Worm (Caenorhabditis elegans) whole organism, L2 larva: ENCODE results near the gene sre-3.

ENCODE experiments used
- C34F6.9 ChIP-seq: fragments of 150-350 bp; optimal IDR thresholded peaks from 2 replicates; lab custom pipeline; 2014; ENCODE audit warnings: missing biosample characterization, missing genetic modification characterization
- F13H6.1 ChIP-seq: sonication (generic microtip); optimal IDR thresholded peaks from 2 replicates; lab custom pipeline; 2016; ENCODE audit warnings: missing genetic modification characterization, missing compliant biosample characterization
- Y55F3AM.14 ChIP-seq: fragments of 200-800 bp; sonication (Bioruptor generic); optimal IDR thresholded peaks from 2 replicates; lab custom pipeline; 2018; ENCODE audit warnings: mild to moderate bottlenecking, missing genetic modification characterization, missing compliant biosample characterization
- aly-2 ChIP-seq: fragments of 150-350 bp; optimal IDR thresholded peaks from 2 replicates; lab custom pipeline; 2014; ENCODE audit warnings: missing biosample characterization, missing genetic modification characterization
- ama-1 ChIP-seq: fragments of 150-350 bp; optimal IDR thresholded peaks from 2 replicates; lab custom pipeline; 2018; ENCODE audit warnings: inconsistent platforms
- blmp-1 ChIP-seq: sonication (generic microtip); optimal IDR thresholded peaks from 2 replicates; lab custom pipeline; 2017; ENCODE audit warnings: missing genetic modification characterization, mild to moderate bottlenecking, missing compliant biosample characterization, antibody characterized with exemption, moderate library complexity; ENCODE audit not compliant: insufficient read depth
- ceh-16 ChIP-seq: fragments of 150-350 bp; optimal IDR thresholded peaks from 2 replicates; lab custom pipeline; 2014; ENCODE audit warnings: missing biosample characterization, missing genetic modification characterization
- ceh-82 ChIP-seq: fragments of 150-350 bp; optimal IDR thresholded peaks from 2 replicates; lab custom pipeline; 2014; ENCODE audit warnings: missing biosample characterization, missing genetic modification characterization
- crh-2 ChIP-seq: sonication (generic microtip); optimal IDR thresholded peaks from 2 replicates; lab custom pipeline; 2017; ENCODE audit warnings: missing biosample characterization, missing genetic modification characterization
- egl-27 ChIP-seq: sonication (generic microtip); optimal IDR thresholded peaks from 3 replicates; lab custom pipeline; 2017; ENCODE audit warnings: missing biosample characterization, missing genetic modification reagents, missing genetic modification characterization
- elt-1 ChIP-seq: fragments of 150-350 bp; optimal IDR thresholded peaks from 2 replicates; lab custom pipeline; 2014; ENCODE audit warnings: missing biosample characterization, missing genetic modification characterization
- fos-1 ChIP-seq: fragments of 150-350 bp; optimal IDR thresholded peaks from 2 replicates; lab custom pipeline; 2014; ENCODE audit warnings: missing biosample characterization, missing genetic modification characterization
- gmeb-1 ChIP-seq: fragments of 150-350 bp; optimal IDR thresholded peaks from 2 replicates; lab custom pipeline; 2014; ENCODE audit warnings: missing biosample characterization, missing genetic modification characterization
- lin-13 ChIP-seq: fragments of 150-350 bp; optimal IDR thresholded peaks from 2 replicates; lab custom pipeline; 2014; ENCODE audit warnings: missing biosample characterization, missing genetic modification reagents, missing genetic modification characterization
- lin-39 ChIP-seq: fragments of 150-350 bp; optimal IDR thresholded peaks from 2 replicates; lab custom pipeline; 2014; ENCODE audit warnings: missing biosample characterization, missing genetic modification reagents, missing genetic modification characterization
- lsy-2 ChIP-seq, 2 experiments: fragments of 150-350 bp in 1 of 2; sonication (generic microtip) in 1 of 2; optimal IDR thresholded peaks; 2 replicates each; lab custom pipeline; 2014 to 2017; ENCODE audit warnings: missing biosample characterization in 2 of 2, missing genetic modification characterization in 2 of 2
- mbf-1 ChIP-seq: sonication (generic microtip); optimal IDR thresholded peaks from 2 replicates; lab custom pipeline; 2017; ENCODE audit warnings: missing biosample characterization, missing genetic modification characterization
- mdl-1 ChIP-seq, 2 experiments: fragments of 150-350 bp in 1 of 2; sonication (generic microtip) in 1 of 2; optimal IDR thresholded peaks; 2 replicates each; lab custom pipeline; 2017; ENCODE audit warnings: missing biosample characterization in 2 of 2, missing genetic modification characterization in 2 of 2
- nhr-10 ChIP-seq: sonication (generic microtip); optimal IDR thresholded peaks from 2 replicates; lab custom pipeline; 2017; ENCODE audit warnings: missing biosample characterization, missing genetic modification characterization
- nhr-11 ChIP-seq: fragments of 150-350 bp; optimal IDR thresholded peaks from 2 replicates; lab custom pipeline; 2014; ENCODE audit warnings: missing biosample characterization, missing genetic modification characterization
- nhr-12 ChIP-seq: fragments of 150-350 bp; optimal IDR thresholded peaks from 2 replicates; lab custom pipeline; 2014; ENCODE audit warnings: missing biosample characterization, missing genetic modification characterization
- nhr-129 ChIP-seq: fragments of 150-350 bp; optimal IDR thresholded peaks from 2 replicates; lab custom pipeline; 2014; ENCODE audit warnings: missing biosample characterization, missing genetic modification characterization
- nhr-21 ChIP-seq: fragments of 150-350 bp; optimal IDR thresholded peaks from 2 replicates; lab custom pipeline; 2014; ENCODE audit warnings: missing biosample characterization, missing genetic modification characterization
- nhr-23 ChIP-seq: fragments of 150-350 bp; optimal IDR thresholded peaks from 2 replicates; lab custom pipeline; 2014; ENCODE audit warnings: missing biosample characterization, missing genetic modification reagents, missing genetic modification characterization
- nhr-237 ChIP-seq: fragments of 150-350 bp; optimal IDR thresholded peaks from 2 replicates; lab custom pipeline; 2014; ENCODE audit warnings: missing biosample characterization, missing genetic modification characterization
- nhr-25 ChIP-seq: fragments of 150-350 bp; sonication (generic microtip); optimal IDR thresholded peaks from 3 replicates; lab custom pipeline; 2014; ENCODE audit warnings: missing biosample characterization, missing genetic modification characterization
- nhr-6 ChIP-seq: fragments of 150-350 bp; optimal IDR thresholded peaks from 2 replicates; lab custom pipeline; 2014; ENCODE audit warnings: missing biosample characterization, missing genetic modification characterization
- nhr-77 ChIP-seq: fragments of 150-350 bp; optimal IDR thresholded peaks from 2 replicates; lab custom pipeline; 2014; ENCODE audit warnings: missing biosample characterization, missing genetic modification characterization
- peb-1 ChIP-seq: fragments of 150-350 bp; optimal IDR thresholded peaks from 2 replicates; lab custom pipeline; 2014; ENCODE audit warnings: missing biosample characterization, missing genetic modification characterization
- sem-4 ChIP-seq: fragments of 150-350 bp; optimal IDR thresholded peaks from 2 replicates; lab custom pipeline; 2014; ENCODE audit warnings: missing biosample characterization, missing genetic modification reagents, missing genetic modification characterization
- sma-3 ChIP-seq: sonication (generic microtip); optimal IDR thresholded peaks from 2 replicates; lab custom pipeline; 2016; ENCODE audit warnings: missing genetic modification reagents, missing genetic modification characterization, missing compliant biosample characterization
- sma-9 ChIP-seq, 2 experiments: fragments of 150-350 bp in 1 of 2; sonication (generic microtip) in 1 of 2; optimal IDR thresholded peaks; 2 replicates each; lab custom pipeline; 2014 to 2016; ENCODE audit warnings: missing genetic modification characterization in 2 of 2, mild to moderate bottlenecking in 1 of 2, missing biosample characterization in 1 of 2, missing compliant biosample characterization in 1 of 2, missing genetic modification reagents in 1 of 2, moderate library complexity in 1 of 2
- snpc-4 ChIP-seq: fragments of 150-350 bp; optimal IDR thresholded peaks from 2 replicates; lab custom pipeline; 2014; ENCODE audit warnings: missing biosample characterization, missing genetic modification characterization
- unc-39 ChIP-seq: fragments of 150-350 bp; optimal IDR thresholded peaks from 2 replicates; lab custom pipeline; 2014; ENCODE audit warnings: missing biosample characterization, missing genetic modification characterization
- unc-62 ChIP-seq: fragments of 150-350 bp; optimal IDR thresholded peaks from 2 replicates; lab custom pipeline; 2014; ENCODE audit warnings: missing biosample characterization, missing genetic modification reagents, missing genetic modification characterization
- ztf-1 ChIP-seq: fragments of 200-800 bp; sonication (Bioruptor generic); conservative IDR thresholded peaks from 2 replicates; pipeline ENCODE4 v1.3.6; 2022; ENCODE audit warnings: missing genetic modification characterization, missing compliant biosample characterization
- ztf-11 ChIP-seq: sonication (generic microtip); optimal IDR thresholded peaks from 2 replicates; lab custom pipeline; 2017; ENCODE audit warnings: missing biosample characterization, missing genetic modification characterization
- ztf-4 ChIP-seq: fragments of 150-350 bp; optimal IDR thresholded peaks from 2 replicates; lab custom pipeline; 2014; ENCODE audit warnings: missing biosample characterization, missing genetic modification characterization

sre-3 gene

ce11 chrII:7338995-7339394 is 46.5 kb upstream of the sre-3 start, which contains the start of gene nhr-21:
Gene nhr-21, plus strand, starts transcription at chrII:7339229.
- TF ChIP-seq elt-1 (tag; lab: Kevin White, UChicago): no peak
- TF ChIP-seq lsy-2 (tag; optimal IDR thresholded peaks at IDR 0.05; lab: Kevin White, UChicago): peak in 1 of 2 experiments; percentile 56
- TF ChIP-seq ztf-1: no peak
- peak; percentile 4 for TF ChIP-seq egl-27 (tag; lab: Kevin White, UChicago)
- TF ChIP-seq nhr-10 (tag; lab: Kevin White, UChicago): no peak
- no peak for TF ChIP-seq ceh-16 (tag; lab: Kevin White, UChicago)
- no peak for TF ChIP-seq lin-39 (tag; lab: Kevin White, UChicago)
- TF ChIP-seq sma-9 (GFP tag; optimal IDR thresholded peaks at IDR 0.05; lab: Kevin White, UChicago): peak; percentile 88
- TF ChIP-seq sma-9 (tag; optimal IDR thresholded peaks at IDR 0.05; lab: Kevin White, UChicago): no peak
- TF ChIP-seq nhr-25 (tag; lab: Kevin White, UChicago): peak; percentile 34
- peak; percentile 84 for TF ChIP-seq blmp-1 (tag; lab: Kevin White, UChicago)
- TF ChIP-seq peb-1 (tag; lab: Kevin White, UChicago): no peak
- peak in 1 of 2 experiments; percentile 16 for TF ChIP-seq mdl-1 (tag; optimal IDR thresholded peaks at IDR 0.05; lab: Kevin White, UChicago)
- TF ChIP-seq aly-2 (tag; lab: Kevin White, UChicago): no peak
- TF ChIP-seq nhr-129 (tag; lab: Kevin White, UChicago): peak; percentile 67
- TF ChIP-seq ceh-82 (tag; lab: Kevin White, UChicago): no peak
- TF ChIP-seq C34F6.9 (tag; lab: Kevin White, UChicago): no peak
- TF ChIP-seq nhr-21 (tag; lab: Kevin White, UChicago): no peak
- TF ChIP-seq gmeb-1: no peak
- TF ChIP-seq sma-3 (GFP tag; lab: Kevin White, UChicago): peak; percentile 16
- peak; percentile 65 for TF ChIP-seq crh-2 (tag; lab: Kevin White, UChicago)
- no peak for TF ChIP-seq unc-39 (tag; lab: Kevin White, UChicago)
- TF ChIP-seq nhr-237 (tag; lab: Kevin White, UChicago): no peak
- peak; percentile 49 for TF ChIP-seq ztf-4 (tag; lab: Kevin White, UChicago)
- TF ChIP-seq sem-4: peak; percentile 37
- TF ChIP-seq nhr-12 (tag; lab: Kevin White, UChicago): no peak
- no peak for TF ChIP-seq fos-1 (tag; lab: Kevin White, UChicago)
- TF ChIP-seq nhr-6 (tag; lab: Kevin White, UChicago): peak; percentile 70
- TF ChIP-seq unc-62 (GFP tag; lab: Kevin White, UChicago): no peak
- no peak for TF ChIP-seq mbf-1 (tag; lab: Kevin White, UChicago)

DNA sequence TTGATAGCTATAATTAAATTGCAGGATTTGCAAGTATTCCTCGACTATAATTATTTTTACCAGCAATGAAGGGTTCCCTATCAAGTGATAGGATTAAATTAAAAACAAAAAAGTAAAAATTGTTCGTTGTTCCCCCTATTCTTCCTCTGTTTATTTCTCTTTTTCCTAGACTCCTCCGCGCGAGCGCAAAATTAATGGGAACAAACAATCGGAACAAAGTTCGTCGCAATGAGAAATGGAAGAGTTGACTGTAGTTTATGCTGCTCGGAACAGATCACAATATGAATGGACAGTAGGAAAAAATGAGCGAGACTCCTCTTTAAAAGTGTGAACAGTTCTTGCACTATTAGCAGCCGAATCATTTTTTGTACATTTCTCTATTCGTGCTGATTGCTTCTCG is 44.8 kb upstream of the sre-3 start:
- TF ChIP-seq mdl-1 (tag; optimal IDR thresholded peaks at IDR 0.05; lab: Kevin White, UChicago) (no peak), lin-13 (GFP tag; lab: Kevin White, UChicago) (no peak), snpc-4 (no peak), egl-27 (tag; lab: Kevin White, UChicago) (no peak), ztf-11 (tag; lab: Kevin White, UChicago) (no peak), ceh-82 (tag; lab: Kevin White, UChicago) (no peak), unc-39 (tag; lab: Kevin White, UChicago) (no peak), aly-2 (tag; lab: Kevin White, UChicago) (no peak), C34F6.9 (tag; lab: Kevin White, UChicago) (no peak), crh-2 (tag; lab: Kevin White, UChicago) (no peak)
- TF ChIP-seq, all 48 proteins: peak for 0

DNA sequence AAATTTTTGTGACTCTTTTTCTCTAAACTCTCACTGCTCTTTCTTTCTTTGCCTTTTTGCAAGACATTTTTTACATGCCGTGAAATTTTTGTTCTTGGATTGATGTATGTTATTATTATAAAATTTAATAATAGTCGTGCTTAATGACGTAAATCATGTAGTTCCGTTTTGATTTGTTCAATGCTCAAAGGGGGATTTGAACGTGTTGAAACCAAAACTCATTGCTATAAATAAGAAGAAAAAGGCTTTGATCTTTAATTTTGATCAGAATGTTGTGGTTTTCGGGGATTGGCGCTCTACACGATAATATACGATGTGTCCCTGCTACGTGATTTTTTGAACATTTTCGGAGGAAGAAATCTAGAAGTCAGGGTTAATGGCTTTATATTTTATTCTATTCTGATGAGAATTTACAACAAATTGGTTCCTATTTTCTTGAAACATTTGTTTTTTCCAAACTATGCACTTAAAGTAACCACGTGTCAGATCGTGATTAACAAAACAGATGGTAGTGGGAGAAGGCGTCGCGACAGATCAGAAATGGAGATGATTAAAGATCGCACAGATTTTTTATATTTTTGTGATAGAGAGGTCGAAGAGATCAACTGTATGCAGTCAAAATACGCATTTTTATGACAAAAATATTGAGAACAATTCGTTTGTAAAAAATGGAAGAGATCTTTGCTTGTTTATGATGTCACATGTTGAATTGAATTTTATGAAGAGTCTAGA is 43.8 kb upstream of the sre-3 start:
- TF ChIP-seq fos-1 (tag; lab: Kevin White, UChicago): no peak
- peak; percentile 10 for TF ChIP-seq nhr-25 (tag; lab: Kevin White, UChicago)
- TF ChIP-seq sma-9 (GFP tag; optimal IDR thresholded peaks at IDR 0.05; lab: Kevin White, UChicago): peak; percentile 30
- no peak for TF ChIP-seq sma-9 (tag; optimal IDR thresholded peaks at IDR 0.05; lab: Kevin White, UChicago)
- TF ChIP-seq crh-2 (tag; lab: Kevin White, UChicago): peak; percentile 20
- TF ChIP-seq lsy-2 (tag; optimal IDR thresholded peaks at IDR 0.05; lab: Kevin White, UChicago): peak in 1 of 2 experiments; percentile 16
- no peak for TF ChIP-seq unc-39 (tag; lab: Kevin White, UChicago)

ce11 chrII:7342884-7343283 is 42.7 kb upstream of the sre-3 start:
- TF ChIP-seq ztf-1 (no peak), unc-39 (tag; lab: Kevin White, UChicago) (no peak), nhr-25 (tag; lab: Kevin White, UChicago) (peak; percentile 33), Y55F3AM.14 (GFP tag; lab: Kevin White, UChicago) (no peak), egl-27 (tag; lab: Kevin White, UChicago) (no peak), lin-13 (GFP tag; lab: Kevin White, UChicago) (no peak), snpc-4 (no peak), C34F6.9 (tag; lab: Kevin White, UChicago) (no peak), nhr-23 (tag; lab: Kevin White, UChicago) (no peak), blmp-1 (tag; lab: Kevin White, UChicago) (peak; percentile 68), sma-9 (GFP tag; optimal IDR thresholded peaks at IDR 0.05; lab: Kevin White, UChicago) (peak; percentile 80), sma-9 (tag; optimal IDR thresholded peaks at IDR 0.05; lab: Kevin White, UChicago) (no peak), nhr-77 (tag; lab: Kevin White, UChicago) (no peak), peb-1 (tag; lab: Kevin White, UChicago) (no peak), unc-62 (GFP tag; lab: Kevin White, UChicago) (no peak), mbf-1 (tag; lab: Kevin White, UChicago) (no peak), nhr-6 (tag; lab: Kevin White, UChicago) (no peak), sem-4 (no peak), crh-2 (tag; lab: Kevin White, UChicago) (peak; percentile 40), lin-39 (tag; lab: Kevin White, UChicago) (no peak), lsy-2 (tag; optimal IDR thresholded peaks at IDR 0.05; lab: Kevin White, UChicago) (no peak), nhr-12 (tag; lab: Kevin White, UChicago) (no peak), F13H6.1 (tag; lab: Kevin White, UChicago) (no peak), nhr-11 (tag; lab: Kevin White, UChicago) (no peak), gmeb-1 (peak; percentile 23), ama-1 (lab: Kevin White, UChicago) (peak; percentile 60), nhr-21 (tag; lab: Kevin White, UChicago) (no peak), nhr-10 (tag; lab: Kevin White, UChicago) (no peak), aly-2 (tag; lab: Kevin White, UChicago) (no peak), ztf-4 (tag; lab: Kevin White, UChicago) (no peak), ceh-82 (tag; lab: Kevin White, UChicago) (no peak)
